Worm (Caenorhabditis elegans): Measurements from ENCODE around the gene C53A5.13.

- TF ChIP-seq R02D3.7 (tag; optimal IDR thresholded peaks at IDR 0.05) = no peak
- no peak for TF ChIP-seq skn-1 (tag; optimal IDR thresholded peaks at IDR 0.05)
Observed at ce11 chrV:14542138-14542537, 4.5 kb upstream of the C53A5.13 start.

All from whole organism, L4 larva.